Fruit fly (Drosophila melanogaster) whole organism, embryonic: ENCODE measurements around the gene UQCR-14.

Experiments used
- Bgb ChIP-seq: fragments of 200-800 bp; sonication (Bioruptor generic); IDR thresholded peaks from 2 replicates; pipeline ENCODE4 v1.3.6; 2022; ENCODE audit warnings: missing biosample characterization, missing genetic modification characterization; ENCODE audit not compliant: partially characterized antibody
- CG10366 ChIP-seq: fragments of 200-800 bp; sonication (Bioruptor generic); IDR thresholded peaks from 2 replicates; pipeline ENCODE4 v1.3.6; 2022; ENCODE audit warnings: missing biosample characterization, missing genetic modification characterization
- CG10565 ChIP-seq: fragments of 200-800 bp; sonication (Bioruptor generic); optimal IDR thresholded peaks from 3 replicates; lab custom pipeline; 2016; ENCODE audit warnings: missing biosample characterization, mild to moderate bottlenecking, missing genetic modification characterization
- CG12391 ChIP-seq: fragments of 200-800 bp; sonication (Bioruptor generic); optimal IDR thresholded peaks from 3 replicates; lab custom pipeline; 2018; ENCODE audit warnings: missing biosample characterization, mild to moderate bottlenecking, missing genetic modification characterization, moderate library complexity
- CG14014 ChIP-seq: fragments of 200-800 bp; sonication (Bioruptor generic); IDR thresholded peaks from 2 replicates; pipeline ENCODE4 v1.3.6; 2022; ENCODE audit warnings: missing biosample characterization, missing genetic modification characterization
- CG14441 ChIP-seq: fragments of 200-800 bp; sonication (Bioruptor generic); IDR thresholded peaks from 2 replicates; pipeline ENCODE4 v1.3.6; 2022; ENCODE audit warnings: missing biosample characterization, missing genetic modification characterization
- CG14710 ChIP-seq: fragments of 200-800 bp; sonication (Bioruptor generic); optimal IDR thresholded peaks from 3 replicates; lab custom pipeline; 2019; ENCODE audit warnings: missing biosample characterization, mild to moderate bottlenecking, missing genetic modification characterization, moderate library complexity
- CG15269 ChIP-seq: fragments of 200-800 bp; sonication (Bioruptor generic); optimal IDR thresholded peaks from 2 replicates; lab custom pipeline; 2018; ENCODE audit warnings: missing biosample characterization, mild to moderate bottlenecking, missing genetic modification characterization, moderate library complexity
- CG15479 ChIP-seq: fragments of 200-800 bp; sonication (Bioruptor generic); optimal IDR thresholded peaks from 3 replicates; lab custom pipeline; 2019; ENCODE audit warnings: missing biosample characterization, mild to moderate bottlenecking, missing genetic modification characterization, moderate library complexity
- CG17328 ChIP-seq: fragments of 200-800 bp; sonication (Bioruptor generic); IDR thresholded peaks from 2 replicates; pipeline ENCODE4 v1.3.6; 2022; ENCODE audit warnings: missing biosample characterization, missing genetic modification characterization
- CG17361 ChIP-seq: fragments of 200-800 bp; sonication (Bioruptor generic); IDR thresholded peaks from 3 replicates; pipeline ENCODE4 v1.3.6; 2022; ENCODE audit warnings: missing biosample characterization, missing genetic modification characterization
- CG18011 ChIP-seq: fragments of 200-800 bp; sonication (Bioruptor generic); optimal IDR thresholded peaks from 2 replicates; lab custom pipeline; 2017; ENCODE audit warnings: missing biosample characterization, missing genetic modification characterization, mild to moderate bottlenecking, moderate library complexity, missing genotype
- CG2199 ChIP-seq: fragments of 200-800 bp; sonication (Bioruptor generic); IDR thresholded peaks from 3 replicates; pipeline ENCODE4 v1.3.6; 2022; ENCODE audit warnings: missing biosample characterization, missing genetic modification characterization
- CG3726 ChIP-seq: fragments of 200-800 bp; sonication (Bioruptor generic); IDR thresholded peaks from 3 replicates; pipeline ENCODE4, ENCODE4 v1.3.6; 2022; ENCODE audit warnings: missing biosample characterization, missing genetic modification characterization
- CG3995 ChIP-seq: fragments of 200-800 bp; sonication (Bioruptor generic); optimal IDR thresholded peaks from 3 replicates; lab custom pipeline; 2016; ENCODE audit warnings: missing biosample characterization, missing genetic modification characterization
- CG7357 ChIP-seq: fragments of 200-800 bp; sonication (Bioruptor generic); IDR thresholded peaks from 3 replicates; pipeline ENCODE4 v1.3.6; 2022; ENCODE audit warnings: missing biosample characterization, missing genetic modification characterization
- CG7928 ChIP-seq: fragments of 200-800 bp; sonication (Bioruptor generic); optimal IDR thresholded peaks from 2 replicates; lab custom pipeline; 2017; ENCODE audit warnings: missing biosample characterization, mild to moderate bottlenecking, missing genetic modification characterization
- CG7963 ChIP-seq: fragments of 200-800 bp; sonication (Bioruptor generic); IDR thresholded peaks from 3 replicates; pipeline ENCODE4 v1.3.6; 2022; ENCODE audit warnings: missing biosample characterization, missing genetic modification characterization; ENCODE audit not compliant: partially characterized antibody
- CG7987 ChIP-seq: fragments of 200-800 bp; sonication (Bioruptor generic); optimal IDR thresholded peaks from 2 replicates; lab custom pipeline; 2018; ENCODE audit warnings: missing biosample characterization, mild to moderate bottlenecking, missing genetic modification characterization, moderate library complexity
- CG8089 ChIP-seq: fragments of 200-800 bp; sonication (Bioruptor generic); optimal IDR thresholded peaks from 3 replicates; lab custom pipeline; 2016; ENCODE audit warnings: missing biosample characterization, missing genetic modification characterization
- CG8478 ChIP-seq: fragments of >200 bp; optimal IDR thresholded peaks from 2 replicates; lab custom pipeline; 2018
- CG9609 ChIP-seq: fragments of 200-800 bp; sonication (Bioruptor generic); optimal IDR thresholded peaks from 3 replicates; lab custom pipeline; 2016; ENCODE audit warnings: missing biosample characterization, missing genetic modification characterization
- CkIIα-i1 ChIP-seq: fragments of 200-800 bp; sonication (Bioruptor generic); IDR thresholded peaks from 2 replicates; pipeline ENCODE4 v1.3.6; 2022; ENCODE audit warnings: missing biosample characterization, missing genetic modification characterization
- CrebB ChIP-seq: fragments of 200-800 bp; sonication (Bioruptor generic); optimal IDR thresholded peaks from 3 replicates; lab custom pipeline; 2018; ENCODE audit warnings: missing biosample characterization, mild to moderate bottlenecking, missing genetic modification characterization
- D ChIP-seq, 2 experiments: fragments of 200-800 bp in 1 of 2; fragments of >200 bp in 1 of 2; sonication (Bioruptor generic) in 1 of 2; optimal IDR thresholded peaks; 2 replicates in 1 of 2; 3 replicates in 1 of 2; lab custom pipeline; 2017; ENCODE audit warnings: mild to moderate bottlenecking in 1 of 2, missing biosample characterization in 1 of 2, missing genetic modification characterization in 1 of 2, missing genetic modification reagents in 1 of 2
- Doc2 ChIP-seq: fragments of 200-800 bp; sonication (Bioruptor generic); IDR thresholded peaks from 2 replicates; pipeline ENCODE4 v1.3.6; 2022; ENCODE audit warnings: missing biosample characterization, missing genetic modification characterization
- Drgx ChIP-seq: fragments of 200-800 bp; sonication (Bioruptor generic); IDR thresholded peaks from 2 replicates; pipeline ENCODE4 v1.3.6; 2022; ENCODE audit warnings: missing biosample characterization, missing genetic modification characterization
- Hey ChIP-seq: fragments of 200-800 bp; sonication (Bioruptor generic); optimal IDR thresholded peaks from 3 replicates; lab custom pipeline; 2018; ENCODE audit warnings: missing biosample characterization, mild to moderate bottlenecking, missing genetic modification characterization
- MTF-1 ChIP-seq: fragments of 200-800 bp; sonication (Bioruptor generic); optimal IDR thresholded peaks from 2 replicates; lab custom pipeline; 2018; ENCODE audit warnings: missing biosample characterization, mild to moderate bottlenecking, missing genetic modification characterization, borderline replicate concordance
- Mad ChIP-seq: fragments of 200-800 bp; sonication (Bioruptor generic); optimal IDR thresholded peaks from 2 replicates; lab custom pipeline; 2016; ENCODE audit warnings: missing biosample characterization, missing genetic modification characterization
- Meics ChIP-seq: fragments of 200-800 bp; sonication (Bioruptor generic); optimal IDR thresholded peaks from 2 replicates; lab custom pipeline; 2017; ENCODE audit warnings: missing biosample characterization, mild to moderate bottlenecking, missing genetic modification characterization
- NC2β ChIP-seq: fragments of 200-800 bp; sonication (Bioruptor generic); optimal IDR thresholded peaks from 2 replicates; lab custom pipeline; 2016; ENCODE audit warnings: missing biosample characterization, missing genetic modification characterization
- NFAT ChIP-seq: fragments of 200-800 bp; sonication (Bioruptor generic); IDR thresholded peaks from 2 replicates; pipeline ENCODE4 v1.3.6; 2022; ENCODE audit warnings: missing biosample characterization, missing genetic modification characterization
- Ravus ChIP-seq: fragments of 200-800 bp; sonication (Bioruptor generic); IDR thresholded peaks from 2 replicates; pipeline ENCODE4 v1.3.6; 2022; ENCODE audit warnings: missing biosample characterization, missing genetic modification characterization
- ap ChIP-seq: fragments of 200-800 bp; sonication (Bioruptor generic); IDR thresholded peaks from 2 replicates; pipeline ENCODE4 v1.3.6; 2022; ENCODE audit warnings: missing biosample characterization, missing genetic modification characterization
- caup ChIP-seq: fragments of 200-800 bp; sonication (Bioruptor generic); optimal IDR thresholded peaks from 3 replicates; lab custom pipeline; 2017; ENCODE audit warnings: missing biosample characterization, mild to moderate bottlenecking, missing genetic modification characterization, moderate library complexity; ENCODE audit not compliant: severe bottlenecking
- chn ChIP-seq: fragments of 200-800 bp; sonication (Bioruptor generic); optimal IDR thresholded peaks from 2 replicates; lab custom pipeline; 2016; ENCODE audit warnings: missing biosample characterization, missing genetic modification characterization
- dimm ChIP-seq: fragments of 200-800 bp; sonication (Bioruptor generic); IDR thresholded peaks from 2 replicates; pipeline ENCODE4 v1.3.6; 2022; ENCODE audit warnings: missing biosample characterization, missing genetic modification characterization
- dm ChIP-seq: fragments of 200-800 bp; sonication (Bioruptor generic); optimal IDR thresholded peaks from 3 replicates; lab custom pipeline; 2016; ENCODE audit warnings: missing biosample characterization, missing genetic modification characterization
- gcm2 ChIP-seq: fragments of 200-800 bp; sonication (Bioruptor generic); optimal IDR thresholded peaks from 2 replicates; lab custom pipeline; 2016; ENCODE audit warnings: missing biosample characterization, missing genetic modification characterization
- gfzf ChIP-seq: fragments of 200-800 bp; sonication (Bioruptor generic); optimal IDR thresholded peaks from 2 replicates; lab custom pipeline; 2016; ENCODE audit warnings: missing biosample characterization, mild to moderate bottlenecking, missing genetic modification characterization, moderate library complexity
- grn ChIP-seq: fragments of 200-800 bp; sonication (Bioruptor generic); optimal IDR thresholded peaks from 3 replicates; lab custom pipeline; 2017; ENCODE audit warnings: missing biosample characterization, missing genetic modification characterization
- nmo ChIP-seq: fragments of 200-800 bp; sonication (Bioruptor generic); optimal IDR thresholded peaks from 2 replicates; lab custom pipeline; 2018; ENCODE audit warnings: missing biosample characterization, mild to moderate bottlenecking, missing genetic modification characterization, moderate library complexity
- odd ChIP-seq: fragments of 200-800 bp; sonication (Bioruptor generic); optimal IDR thresholded peaks from 2 replicates; lab custom pipeline; 2017; ENCODE audit warnings: missing biosample characterization, mild to moderate bottlenecking, missing genetic modification characterization
- phol ChIP-seq: fragments of 200-800 bp; sonication (Bioruptor generic); optimal IDR thresholded peaks from 3 replicates; lab custom pipeline; 2018; ENCODE audit warnings: missing biosample characterization, mild to moderate bottlenecking, missing genetic modification characterization, moderate library complexity
- pros ChIP-seq: fragments of 200-800 bp; sonication (Bioruptor generic); optimal IDR thresholded peaks from 3 replicates; lab custom pipeline; 2019; ENCODE audit warnings: missing biosample characterization, mild to moderate bottlenecking, missing genetic modification characterization, moderate library complexity
- rib ChIP-seq: fragments of 200-800 bp; sonication (Bioruptor generic); IDR thresholded peaks from 2 replicates; pipeline ENCODE4 v1.3.6; 2022; ENCODE audit warnings: missing biosample characterization, missing genetic modification characterization
- seq ChIP-seq: fragments of 200-800 bp; sonication (Bioruptor generic); IDR thresholded peaks from 2 replicates; pipeline ENCODE4 v1.3.6; 2022; ENCODE audit warnings: missing biosample characterization, missing genetic modification characterization
- so ChIP-seq: fragments of 200-800 bp; sonication (Bioruptor generic); IDR thresholded peaks from 3 replicates; pipeline ENCODE4 v1.3.6; 2022; ENCODE audit warnings: missing biosample characterization, missing genetic modification characterization
- sqz ChIP-seq: fragments of 200-800 bp; sonication (Bioruptor generic); optimal IDR thresholded peaks from 3 replicates; lab custom pipeline; 2018; ENCODE audit warnings: missing biosample characterization, mild to moderate bottlenecking, missing genetic modification characterization
- ssp ChIP-seq: fragments of 200-800 bp; sonication (Bioruptor generic); IDR thresholded peaks from 2 replicates; pipeline ENCODE4 v1.3.6; 2022; ENCODE audit warnings: missing biosample characterization, missing genetic modification characterization

UQCR-14 gene

DNA sequence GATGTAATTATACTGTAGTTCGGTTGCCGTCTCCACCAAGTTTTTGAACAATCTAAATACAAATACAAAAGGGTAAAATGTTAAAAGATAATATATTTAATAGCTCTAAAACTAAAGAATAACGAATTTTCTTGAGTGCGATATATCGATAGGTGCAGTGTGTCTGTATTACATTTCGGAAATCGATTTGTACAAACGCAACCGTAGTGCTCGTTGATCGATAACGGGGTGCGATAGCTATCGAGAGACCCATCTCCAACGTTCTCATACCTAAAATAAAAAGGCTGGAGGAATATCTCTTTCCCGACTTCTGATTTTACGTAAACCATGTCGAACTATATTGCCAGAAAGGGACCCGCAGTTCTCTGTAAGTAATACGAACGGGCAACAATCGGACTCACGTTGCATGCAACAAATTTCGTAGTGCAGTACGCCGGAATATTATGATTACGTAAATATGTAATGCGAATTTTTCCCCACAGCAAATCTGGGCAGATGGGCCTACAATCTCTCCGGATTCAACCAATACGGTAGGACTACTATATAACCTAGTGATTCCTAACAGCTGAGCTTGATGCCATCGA, at the start of gene UQCR-14 (continued):
- peak; percentile 10 for TF ChIP-seq CG15269 (tag; lab: Kevin White, UChicago)
- TF ChIP-seq CG3995 (GFP tag; lab: Kevin White, UChicago): peak; percentile 34
- peak; percentile 96 for TF ChIP-seq CG7963 (GFP tag; lab: Robert Waterston, UW)
- TF ChIP-seq CG7357 (GFP tag; lab: Robert Waterston, UW): no peak
- no peak for TF ChIP-seq CG10565 (GFP tag; lab: Kevin White, UChicago)
- TF ChIP-seq CG14441: no peak
- TF ChIP-seq Hey (tag; lab: Kevin White, UChicago): no peak
- TF ChIP-seq Doc2: no peak
- TF ChIP-seq NFAT (GFP tag; lab: Robert Waterston, UW): peak; percentile 36; the same call in 1 of the 2 replicates
- peak; percentile 17; the same call in 1 of the 2 replicates for TF ChIP-seq CG10366 (GFP tag; lab: Robert Waterston, UW)
- no peak for TF ChIP-seq dimm (GFP tag; lab: Robert Waterston, UW)
- no peak for TF ChIP-seq chn
- TF ChIP-seq NC2β: no peak
- peak; percentile 58 for TF ChIP-seq nmo (GFP tag; lab: Kevin White, UChicago)
- peak; percentile 89 for TF ChIP-seq CG14710 (tag; lab: Kevin White, UChicago)
- TF ChIP-seq CG7987 (GFP tag; lab: Kevin White, UChicago): peak; percentile 3
- no peak for TF ChIP-seq sqz (GFP tag; lab: Kevin White, UChicago)
- no peak for TF ChIP-seq CG17361 (GFP tag; lab: Robert Waterston, UW)
- TF ChIP-seq CG7928 (GFP tag; lab: Kevin White, UChicago): peak; percentile 17
- peak; percentile 7 for TF ChIP-seq grn (GFP tag; lab: Kevin White, UChicago)
- TF ChIP-seq CG8478: no peak
- no peak for TF ChIP-seq CG3726
- no peak for TF ChIP-seq Mad (GFP tag; lab: Kevin White, UChicago)
- TF ChIP-seq Drgx (GFP tag; lab: Robert Waterston, UW): no peak
- peak; percentile 39 for TF ChIP-seq phol (tag; lab: Kevin White, UChicago)
- TF ChIP-seq CG17328: no peak
- peak; percentile 37 for TF ChIP-seq Meics
- TF ChIP-seq CG8089 (GFP tag; lab: Kevin White, UChicago): no peak
- no peak for TF ChIP-seq CkIIα-i1 (GFP tag; lab: Robert Waterston, UW)
- TF ChIP-seq CrebB (tag; lab: Kevin White, UChicago): no peak
- no peak for TF ChIP-seq MTF-1 (GFP tag; lab: Kevin White, UChicago)
- TF ChIP-seq pros (GFP tag; lab: Kevin White, UChicago): no peak
- no peak for TF ChIP-seq D (optimal IDR thresholded peaks at IDR 0.05; lab: Kevin White, UChicago)
- TF ChIP-seq D (GFP tag; optimal IDR thresholded peaks at IDR 0.05; lab: Kevin White, UChicago): no peak
- peak; percentile 99 for TF ChIP-seq Bgb (GFP tag; lab: Robert Waterston, UW)
- no peak for TF ChIP-seq CG9609
- TF ChIP-seq rib (GFP tag; lab: Robert Waterston, UW): peak; percentile 44; the same call in 1 of the 2 replicates
- TF ChIP-seq CG14014 (GFP tag; lab: Robert Waterston, UW): no peak
- TF ChIP-seq odd: no peak
- TF ChIP-seq ssp (GFP tag; lab: Robert Waterston, UW): peak; percentile 44
- no peak for TF ChIP-seq seq (GFP tag; lab: Robert Waterston, UW)
- peak; percentile 53 for TF ChIP-seq gfzf
- TF ChIP-seq Ravus: no peak
- TF ChIP-seq ap: no peak
- no peak for TF ChIP-seq CG18011 (GFP tag; lab: Kevin White, UChicago)
- peak; percentile 17 for TF ChIP-seq caup (GFP tag; lab: Kevin White, UChicago)
- TF ChIP-seq dm (GFP tag; lab: Kevin White, UChicago): no peak
- peak; percentile 53 for TF ChIP-seq CG12391 (tag; lab: Kevin White, UChicago)
- TF ChIP-seq so: no peak
- TF ChIP-seq CG2199 (GFP tag; lab: Robert Waterston, UW): peak; percentile 21; the same call in 1 of the 3 replicates
- TF ChIP-seq CG15479 (GFP tag; lab: Kevin White, UChicago): no peak
- TF ChIP-seq gcm2 (GFP tag; lab: Kevin White, UChicago): no peak
